Fruit fly (Drosophila melanogaster): ENCODE measurements around the gene Marcal1.
A peak's percentile ranks its signal among the peaks of the same experiment; 100 is the strongest.

Marcal1 gene

dm6 chr2L:4906546-4907250, 48.6 kb upstream of the Marcal1 start, which contains the start of gene snsl (continued):
- peak; percentile 79 for TF ChIP-seq nmo (GFP tag; optimal IDR thresholded peaks at IDR 0.05)
- TF ChIP-seq BtbVII (GFP tag; optimal IDR thresholded peaks at IDR 0.05): peak; percentile 31
- no peak for TF ChIP-seq pan (optimal IDR thresholded peaks at IDR 0.05)
- peak in 1 of 2 experiments; percentile 47 for TF ChIP-seq pan (GFP tag; optimal IDR thresholded peaks at IDR 0.05 in 1 of 2, IDR thresholded peaks at IDR 0.05 in 1 of 2)
- no peak for TF ChIP-seq CG9817 (tag; optimal IDR thresholded peaks at IDR 0.05)
- TF ChIP-seq CG15696 (tag; optimal IDR thresholded peaks at IDR 0.05): peak; percentile 10
- TF ChIP-seq CG18476 (GFP tag; optimal IDR thresholded peaks at IDR 0.05): peak; percentile 2
- TF ChIP-seq chinmo (GFP tag; IDR thresholded peaks at IDR 0.05; ENCODE audit: partially characterized antibody): no peak
- peak; percentile 90 for TF ChIP-seq CG11504 (tag; optimal IDR thresholded peaks at IDR 0.05)
- TF ChIP-seq CG18619 (GFP tag; optimal IDR thresholded peaks at IDR 0.05): peak; percentile 65
- TF ChIP-seq CoRest (tag; optimal IDR thresholded peaks at IDR 0.05): peak; percentile 86
- 0 out of 3 replicates have a peak, but pooled peaks have one; percentile 27 for TF ChIP-seq CG2889 (GFP tag; IDR thresholded peaks at IDR 0.05)
- peak; percentile 31; the same call in 1 of the 3 replicates for TF ChIP-seq CG34422 (GFP tag; IDR thresholded peaks at IDR 0.05)
- TF ChIP-seq Eip74EF (GFP tag; optimal IDR thresholded peaks at IDR 0.05): peak in 1 of 2 experiments; percentile 85
- peak; percentile 5 for TF ChIP-seq tio (GFP tag; optimal IDR thresholded peaks at IDR 0.05)
- TF ChIP-seq CG10147 (GFP tag; optimal IDR thresholded peaks at IDR 0.05): peak; percentile 53
- no peak for TF ChIP-seq CTCF (GFP tag; optimal IDR thresholded peaks at IDR 0.05)
- TF ChIP-seq CG9437 (GFP tag; optimal IDR thresholded peaks at IDR 0.05): peak; percentile 84
- TF ChIP-seq CG1832 (GFP tag; optimal IDR thresholded peaks at IDR 0.05): no peak
- peak; percentile 59 for TF ChIP-seq Deaf1 (tag; optimal IDR thresholded peaks at IDR 0.05)
- TF ChIP-seq CG7987 (GFP tag; optimal IDR thresholded peaks at IDR 0.05): no peak
- TF ChIP-seq dmrt11E (tag; optimal IDR thresholded peaks at IDR 0.05): peak; percentile 5
- TF ChIP-seq CG4424 (GFP tag; optimal IDR thresholded peaks at IDR 0.05): peak; percentile 63
- TF ChIP-seq CG12155 (GFP tag; optimal IDR thresholded peaks at IDR 0.05): no peak
- TF ChIP-seq Myb (GFP tag; optimal IDR thresholded peaks at IDR 0.05): no peak
- peak; percentile 66 for TF ChIP-seq odd (GFP tag; optimal IDR thresholded peaks at IDR 0.05)
- peak; percentile 88 for TF ChIP-seq CG13424 (tag; optimal IDR thresholded peaks at IDR 0.05)
- TF ChIP-seq sug (tag; optimal IDR thresholded peaks at IDR 0.05): peak; percentile 57
- no peak for TF ChIP-seq CG18764 (GFP tag; optimal IDR thresholded peaks at IDR 0.05)
- TF ChIP-seq D19B (GFP tag; optimal IDR thresholded peaks at IDR 0.05): no peak
- peak; percentile 55 for TF ChIP-seq sd (tag; optimal IDR thresholded peaks at IDR 0.05)
- peak; percentile 53 for TF ChIP-seq org-1 (GFP tag; optimal IDR thresholded peaks at IDR 0.05)
- TF ChIP-seq CG8924 (tag; optimal IDR thresholded peaks at IDR 0.05): peak; percentile 87
- peak; percentile 31 for TF ChIP-seq CG30020 (tag; optimal IDR thresholded peaks at IDR 0.05)
- TF ChIP-seq salm (tag; optimal IDR thresholded peaks at IDR 0.05): peak; percentile 55
- TF ChIP-seq CG2120 (GFP tag; optimal IDR thresholded peaks at IDR 0.05): peak; percentile 7
- no peak for TF ChIP-seq toy (GFP tag; IDR thresholded peaks at IDR 0.05)
- TF ChIP-seq ase (GFP tag; IDR thresholded peaks at IDR 0.05): peak; percentile 41; the same call in 1 of the 3 replicates
- no peak for TF ChIP-seq Hey (tag; optimal IDR thresholded peaks at IDR 0.05)
- TF ChIP-seq fd96Cb (tag; optimal IDR thresholded peaks at IDR 0.05): peak; percentile 54
- peak; percentile 36; the same call in 1 of the 2 replicates for TF ChIP-seq Xrp1 (GFP tag; IDR thresholded peaks at IDR 0.05)
- TF ChIP-seq CG17328 (GFP tag; IDR thresholded peaks at IDR 0.05): 0 out of 2 replicates have a peak, but pooled peaks have one; percentile 10
- TF ChIP-seq mirr (GFP tag; optimal IDR thresholded peaks at IDR 0.05): peak; percentile 0
- no peak for TF ChIP-seq D (optimal IDR thresholded peaks at IDR 0.05)
- TF ChIP-seq D (GFP tag; optimal IDR thresholded peaks at IDR 0.05): peak; percentile 36
- no peak for TF ChIP-seq insv (GFP tag; optimal IDR thresholded peaks at IDR 0.05)
- TF ChIP-seq cwo (GFP tag; optimal IDR thresholded peaks at IDR 0.05): peak; percentile 32
- TF ChIP-seq ssp (GFP tag; IDR thresholded peaks at IDR 0.05): 0 out of 2 replicates have a peak, but pooled peaks have one; percentile 12
- TF ChIP-seq sisA (GFP tag; IDR thresholded peaks at IDR 0.05): no peak; the same call in 1 of the 2 replicates

All from whole organism, embryonic.